Worm (Caenorhabditis elegans): ENCODE data around the gene cutc-1.

cutc-1 gene

ce11 chrIII:8398411-8398810 is 5.0 kb downstream of the cutc-1 start, which contains the start of gene ZK353.2:
Gene ZK353.2, plus strand, starts transcription at chrIII:8398711.
- TF ChIP-seq elt-1 (tag; optimal IDR thresholded peaks at IDR 0.05; ENCODE audit: borderline replicate concordance, insufficient read depth): no peak
- TF ChIP-seq nhr-76 (tag; optimal IDR thresholded peaks at IDR 0.05): no peak
- no peak for TF ChIP-seq drap-1 (GFP tag; optimal IDR thresholded peaks at IDR 0.05)
- no peak for TF ChIP-seq lin-32 (GFP tag; optimal IDR thresholded peaks at IDR 0.05)
- no peak for TF ChIP-seq mls-2 (tag; optimal IDR thresholded peaks at IDR 0.05)
- no peak for TF ChIP-seq flh-1 (GFP tag; optimal IDR thresholded peaks at IDR 0.05)
- no peak for TF ChIP-seq sptf-1 (tag; optimal IDR thresholded peaks at IDR 0.05)
- TF ChIP-seq pha-4 (tag; optimal IDR thresholded peaks at IDR 0.05): no peak
- TF ChIP-seq M03D4.4 (tag; optimal IDR thresholded peaks at IDR 0.05): no peak
- TF ChIP-seq bed-3 (GFP tag; optimal IDR thresholded peaks at IDR 0.05): no peak
- TF ChIP-seq lsy-2 (tag; optimal IDR thresholded peaks at IDR 0.05): no peak

DNA sequence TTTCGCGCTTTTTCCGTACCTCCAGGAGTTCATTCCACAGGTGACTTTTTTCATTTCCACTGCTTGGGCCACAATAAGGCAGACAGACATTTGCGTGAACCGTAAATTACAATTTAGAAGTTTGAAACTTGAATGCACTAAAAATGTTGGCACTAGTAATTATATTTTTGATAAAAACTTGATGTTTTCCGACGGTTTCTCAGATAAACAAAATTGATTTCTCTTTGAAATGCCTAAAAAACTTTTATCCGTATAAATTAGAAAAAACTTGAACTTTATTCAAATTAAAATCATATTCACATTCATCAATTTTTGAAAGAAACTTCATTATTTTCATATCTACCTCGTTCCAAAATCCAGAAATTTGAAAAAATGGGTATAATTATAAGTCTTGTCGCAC is 7.7 kb downstream of the cutc-1 start, which contains the start of gene ZK353.3:
Gene ZK353.3 (plus strand): TSS at position 301 of the 400 bp plus-strand sequence.
- TF ChIP-seq elt-1 (tag; optimal IDR thresholded peaks at IDR 0.05; ENCODE audit: borderline replicate concordance, insufficient read depth): no peak
- TF ChIP-seq tbx-8 (GFP tag; optimal IDR thresholded peaks at IDR 0.05): no peak
- TF ChIP-seq snpc-4 (tag; optimal IDR thresholded peaks at IDR 0.05): no peak
- TF ChIP-seq ceh-43 (GFP tag; optimal IDR thresholded peaks at IDR 0.05): no peak
- no peak for TF ChIP-seq nhr-28 (tag; optimal IDR thresholded peaks at IDR 0.05)
- TF ChIP-seq blmp-1 (tag; optimal IDR thresholded peaks at IDR 0.05): no peak
- no peak for TF ChIP-seq lsy-2 (tag; optimal IDR thresholded peaks at IDR 0.05)
- TF ChIP-seq mab-5 (tag; optimal IDR thresholded peaks at IDR 0.05): no peak
- TF ChIP-seq pha-4 (tag; optimal IDR thresholded peaks at IDR 0.05): no peak
- TF ChIP-seq drap-1 (GFP tag; optimal IDR thresholded peaks at IDR 0.05): no peak
- no peak for TF ChIP-seq elt-3 (tag; optimal IDR thresholded peaks at IDR 0.05)
- TF ChIP-seq unc-39 (tag; optimal IDR thresholded peaks at IDR 0.05): no peak
- no peak for TF ChIP-seq nhr-237 (tag; optimal IDR thresholded peaks at IDR 0.05)
- no peak for TF ChIP-seq unc-120 (tag; optimal IDR thresholded peaks at IDR 0.05; ENCODE audit: poor library complexity, severe bottlenecking)
- TF ChIP-seq unc-62 (GFP tag; optimal IDR thresholded peaks at IDR 0.05): no peak

DNA sequence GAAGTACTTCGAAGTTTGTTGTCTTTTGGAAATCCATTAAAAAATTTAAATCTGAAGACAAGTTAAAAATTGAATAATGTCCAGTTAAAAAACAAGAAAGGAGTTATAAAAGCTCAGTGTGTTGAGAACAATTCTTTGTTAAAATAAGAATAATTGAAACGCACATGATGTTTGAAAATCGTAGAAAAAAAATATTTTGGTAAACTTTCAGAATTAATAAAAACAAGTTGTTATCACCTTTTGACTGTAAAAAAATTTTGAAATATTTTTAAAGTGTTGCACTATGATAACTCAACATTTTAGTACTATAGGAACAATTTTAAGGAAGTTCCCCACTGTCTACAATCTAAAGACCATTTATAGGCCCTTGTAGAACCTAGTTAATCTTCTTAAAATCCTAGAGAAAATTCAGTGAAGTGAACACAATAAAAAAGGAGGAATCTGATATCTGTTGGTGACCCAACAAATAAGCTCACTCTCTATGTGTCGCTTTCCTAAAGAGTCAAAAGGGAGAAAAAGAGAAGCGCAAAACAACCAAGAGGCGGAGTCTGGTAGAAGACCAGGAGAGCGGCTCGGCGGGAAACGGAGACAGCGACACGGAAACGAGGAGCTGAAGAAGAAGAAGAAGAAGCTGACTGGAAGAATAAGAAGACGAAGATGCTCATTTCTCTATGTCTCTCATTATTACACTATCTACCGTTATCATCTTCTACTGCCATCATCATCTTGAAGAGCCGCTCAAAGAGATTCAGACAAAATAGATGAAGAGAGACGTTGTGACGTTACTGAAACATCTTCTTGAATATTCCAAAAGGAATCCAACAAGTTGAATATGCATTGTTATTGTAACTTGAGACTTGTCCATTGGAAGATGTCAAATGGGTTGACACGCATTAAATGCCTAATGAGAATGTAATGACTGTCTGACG is 8.8 kb downstream of the cutc-1 start, which contains the start of gene ZK353.10:
Gene ZK353.10 (minus strand): TSS at position 51 of the 929 bp plus-strand sequence.
- TF ChIP-seq nhr-2 (tag; optimal IDR thresholded peaks at IDR 0.05) (no peak), cnd-1 (tag; optimal IDR thresholded peaks at IDR 0.05) (no peak), mep-1 (tag; optimal IDR thresholded peaks at IDR 0.05) (no peak)

DNA sequence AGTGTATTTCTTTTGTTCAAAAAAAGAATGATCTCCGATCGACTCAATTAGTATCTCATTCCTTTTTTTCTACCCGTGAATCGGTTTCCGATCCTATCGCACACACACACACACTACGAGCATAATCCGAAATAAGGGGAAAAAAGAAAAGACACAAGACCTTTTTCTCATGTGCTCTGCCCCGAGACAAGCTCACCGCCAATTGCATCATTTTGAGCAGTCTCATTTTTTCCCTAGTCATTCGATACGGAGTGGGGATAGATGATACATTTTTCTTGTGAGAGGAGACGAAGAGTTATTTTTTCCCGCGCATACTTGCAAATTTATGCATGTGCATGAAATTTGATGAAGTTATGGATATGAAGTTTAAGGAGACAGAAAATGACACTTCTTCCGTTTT is 11.1 kb downstream of the cutc-1 start:
- TF ChIP-seq flh-1 (GFP tag; optimal IDR thresholded peaks at IDR 0.05) (no peak), hlh-1 (tag; optimal IDR thresholded peaks at IDR 0.05) (no peak), ham-2 (GFP tag; optimal IDR thresholded peaks at IDR 0.05) (no peak), lin-32 (GFP tag; optimal IDR thresholded peaks at IDR 0.05) (no peak), lin-13 (tag; optimal IDR thresholded peaks at IDR 0.05) (no peak), ztf-11 (tag; optimal IDR thresholded peaks at IDR 0.05) (no peak), elt-3 (tag; optimal IDR thresholded peaks at IDR 0.05) (no peak), nhr-2 (tag; optimal IDR thresholded peaks at IDR 0.05) (no peak), sptf-1 (tag; optimal IDR thresholded peaks at IDR 0.05) (no peak), mab-5 (tag; optimal IDR thresholded peaks at IDR 0.05) (no peak), nhr-237 (tag; optimal IDR thresholded peaks at IDR 0.05) (no peak), bed-3 (GFP tag; optimal IDR thresholded peaks at IDR 0.05) (no peak), tbx-8 (GFP tag; optimal IDR thresholded peaks at IDR 0.05) (no peak), drap-1 (GFP tag; optimal IDR thresholded peaks at IDR 0.05) (no peak), ceh-39 (tag; optimal IDR thresholded peaks at IDR 0.05) (no peak), nhr-12 (tag; optimal IDR thresholded peaks at IDR 0.05) (no peak), cnd-1 (tag; optimal IDR thresholded peaks at IDR 0.05) (no peak), elt-1 (tag; optimal IDR thresholded peaks at IDR 0.05; ENCODE audit: borderline replicate concordance, insufficient read depth) (no peak), mls-2 (tag; optimal IDR thresholded peaks at IDR 0.05) (no peak), blmp-1 (tag; optimal IDR thresholded peaks at IDR 0.05) (no peak)

All from whole organism, mixed stage, embryonic.